Fruit fly (Drosophila melanogaster): ENCODE data around the gene NimC4.

DNA sequence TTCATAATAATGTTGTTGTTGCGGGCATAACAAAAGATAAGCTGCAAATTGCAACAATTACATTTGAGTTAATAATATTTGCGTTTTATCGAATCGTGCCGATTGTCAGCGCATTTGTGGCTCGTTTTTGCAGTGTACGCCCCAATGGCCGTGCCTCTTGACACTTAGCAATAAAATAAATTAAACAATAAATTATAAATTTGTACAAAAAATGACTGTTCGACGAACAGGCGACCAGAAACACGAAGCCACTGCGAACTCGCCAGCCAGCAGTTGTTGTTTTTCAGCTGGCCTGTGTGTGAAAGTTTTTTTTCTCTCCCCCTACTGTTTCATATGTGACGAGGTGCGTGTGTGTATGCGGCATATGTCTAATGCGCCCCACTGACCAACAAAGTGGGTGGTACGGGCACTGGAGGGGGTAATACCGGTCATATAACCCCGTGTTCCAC lies 21.9 kb upstream of the NimC4 start:
- TF ChIP-seq trh (GFP tag; optimal IDR thresholded peaks at IDR 0.05) = no peak
- no peak for TF ChIP-seq psq (GFP tag; optimal IDR thresholded peaks at IDR 0.05)
